Worm (Caenorhabditis elegans) whole organism, L3 larva: ENCODE data around the gene set-5.

Experiments
- elt-3 ChIP-seq, 3 experiments: fragments of 150-350 bp in 1 of 3; sonication (generic microtip) in 2 of 3; optimal IDR thresholded peaks; 2 replicates in 2 of 3; 4 replicates in 1 of 3; lab custom pipeline; 2014 to 2017; ENCODE audit warnings: missing biosample characterization in 3 of 3, missing genetic modification characterization in 3 of 3
- nfya-1 ChIP-seq: sonication (generic microtip); optimal IDR thresholded peaks from 2 replicates; lab custom pipeline; 2017; ENCODE audit warnings: missing genetic modification characterization, mild to moderate bottlenecking, missing compliant biosample characterization, antibody characterized with exemption, moderate library complexity; ENCODE audit not compliant: insufficient read depth
- nhr-23 ChIP-seq: fragments of 150-350 bp; optimal IDR thresholded peaks from 2 replicates; lab custom pipeline; 2014; ENCODE audit warnings: missing biosample characterization, missing genetic modification reagents, missing genetic modification characterization
- pqm-1 ChIP-seq: fragments of 150-350 bp; optimal IDR thresholded peaks from 2 replicates; lab custom pipeline; 2017; ENCODE audit warnings: missing biosample characterization, missing genetic modification characterization, inconsistent platforms
- zag-1 ChIP-seq: fragments of 150-350 bp; optimal IDR thresholded peaks from 2 replicates; lab custom pipeline; 2014; ENCODE audit warnings: missing biosample characterization, missing genetic modification characterization

DNA sequence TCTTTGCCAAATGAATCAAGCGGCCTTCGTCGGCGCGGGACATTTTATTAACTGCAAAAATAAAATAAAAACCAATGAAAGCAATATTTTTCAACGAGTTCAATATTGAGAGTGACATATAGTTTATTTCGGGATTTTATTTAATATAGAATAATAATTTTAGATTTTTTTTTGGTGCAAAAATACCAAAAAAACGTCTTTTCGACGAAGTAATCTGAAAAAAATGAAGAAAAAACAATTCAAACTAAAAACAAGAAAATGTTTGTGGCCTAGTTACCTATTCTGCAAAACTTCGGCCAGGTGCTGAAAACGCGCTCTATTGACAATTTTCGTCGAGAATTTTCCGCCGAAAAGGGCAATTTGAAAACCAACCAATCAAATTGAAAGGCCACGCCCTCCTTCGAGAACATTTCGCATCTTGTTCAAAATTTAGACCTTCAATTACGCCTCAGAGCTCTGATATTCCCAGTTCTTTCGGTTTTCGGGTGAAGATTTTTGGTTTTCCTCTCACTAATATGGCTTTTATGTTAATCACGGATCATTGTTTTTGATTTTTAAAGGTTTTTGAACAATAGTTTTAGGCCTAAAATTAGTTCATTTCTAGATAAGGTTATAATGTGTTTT lies 13.2 kb upstream of the set-5 start, which contains the start of gene C47E8.4:
- TF ChIP-seq nfya-1 (tag; lab: Kevin White, UChicago), result peak; percentile 100
- peak; percentile 86 for TF ChIP-seq pqm-1 (tag; lab: Kevin White, UChicago)
- TF ChIP-seq elt-3 (tag; optimal IDR thresholded peaks at IDR 0.05; lab: Kevin White, UChicago), result peak in 1 of 3 experiments; percentile 52
- TF ChIP-seq nhr-23 (tag; lab: Kevin White, UChicago), result peak; percentile 98
- peak; percentile 66 for TF ChIP-seq zag-1 (tag; lab: Kevin White, UChicago)
